Worm (Caenorhabditis elegans) whole organism, early embryonic: ENCODE results near the gene srh-38.

Experiments
- F13C5.2 ChIP-seq: sonication (generic microtip); optimal IDR thresholded peaks from 2 replicates; lab custom pipeline; 2017; ENCODE audit warnings: mild to moderate bottlenecking, missing genetic modification characterization, inconsistent platforms, missing compliant biosample characterization
- ama-1 ChIP-seq: fragments of 150-350 bp; optimal IDR thresholded peaks from 2 replicates; lab custom pipeline; 2014
- ets-7 ChIP-seq: sonication (generic microtip); optimal IDR thresholded peaks from 2 replicates; lab custom pipeline; 2016; ENCODE audit warnings: missing genotype, missing genetic modification characterization, missing compliant biosample characterization
- sea-1 ChIP-seq: fragments of 200-800 bp; sonication (Bioruptor generic); conservative IDR thresholded peaks from 2 replicates; pipeline ENCODE4 v1.3.6; 2022; ENCODE audit warnings: missing genetic modification characterization, missing compliant biosample characterization
- tra-4 ChIP-seq: sonication (generic microtip); optimal IDR thresholded peaks from 2 replicates; lab custom pipeline; 2017; ENCODE audit warnings: missing genetic modification characterization, missing compliant biosample characterization

- TF ChIP-seq sea-1 (GFP tag; lab: Robert Waterston, UW) (no peak), ets-7 (tag; lab: Kevin White, UChicago) (no peak), ama-1 (lab: Kevin White, UChicago) (no peak), tra-4 (tag; lab: Kevin White, UChicago) (no peak), F13C5.2 (tag; lab: Kevin White, UChicago) (no peak)
These were observed 30.6 kb downstream of the srh-38 start, which contains the start of gene F37B4.15 for ce11 chrV:2891927-2892326.
